Worm (Caenorhabditis elegans): ENCODE data around the gene srt-43.

The srt-43 gene

ce11 chrV:12814022-12814421 lies 45.0 kb downstream of the srt-43 start, which contains the start of gene ZC443.3:
Gene ZC443.3, minus strand, starts transcription at chrV:12814122.
- no peak for TF ChIP-seq W03F9.2 (tag; optimal IDR thresholded peaks at IDR 0.05)

ce11 chrV:12814481-12814882 lies 45.4 kb downstream of the srt-43 start:
- no peak for TF ChIP-seq dao-5 (tag; optimal IDR thresholded peaks at IDR 0.05)
- TF ChIP-seq him-1 (tag; optimal IDR thresholded peaks at IDR 0.05): peak; percentile 83
- no peak for TF ChIP-seq W03F9.2 (tag; optimal IDR thresholded peaks at IDR 0.05)

- TF ChIP-seq him-1 (tag; optimal IDR thresholded peaks at IDR 0.05) (no peak), W03F9.2 (tag; optimal IDR thresholded peaks at IDR 0.05) (no peak)
These were observed 46.3 kb downstream of the srt-43 start for ce11 chrV:12815386-12815785.

- TF ChIP-seq W03F9.2 (tag; optimal IDR thresholded peaks at IDR 0.05): no peak
- TF ChIP-seq him-1 (tag; optimal IDR thresholded peaks at IDR 0.05): no peak
- no peak for TF ChIP-seq dao-5 (tag; optimal IDR thresholded peaks at IDR 0.05)
These were observed 47.6 kb downstream of the srt-43 start for ce11 chrV:12816672-12817071.

DNA sequence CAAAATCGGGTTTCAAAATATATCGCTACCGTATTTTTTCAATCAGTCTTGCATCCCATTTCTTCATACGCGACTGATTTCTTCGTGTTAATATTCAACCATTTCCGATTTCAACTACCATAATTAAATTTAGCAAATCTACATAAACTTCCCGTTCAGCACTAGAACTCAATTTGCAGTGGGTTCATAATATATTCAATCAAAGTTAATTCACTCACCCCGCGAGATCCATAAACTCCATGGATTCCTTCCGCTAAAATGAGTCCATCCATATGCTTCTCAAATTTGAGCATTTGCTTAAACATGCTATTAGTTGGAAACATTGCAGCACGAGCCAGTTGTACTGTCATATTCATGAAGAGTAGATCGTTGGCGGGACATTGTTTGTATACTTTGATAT lies 49.4 kb downstream of the srt-43 start:
- TF ChIP-seq W03F9.2 (tag; optimal IDR thresholded peaks at IDR 0.05) (no peak), dao-5 (tag; optimal IDR thresholded peaks at IDR 0.05) (no peak), him-1 (tag; optimal IDR thresholded peaks at IDR 0.05) (no peak)

- no peak for TF ChIP-seq dao-5 (tag; optimal IDR thresholded peaks at IDR 0.05)
- peak; percentile 89 for TF ChIP-seq him-1 (tag; optimal IDR thresholded peaks at IDR 0.05)
These were observed 50.1 kb downstream of the srt-43 start for ce11 chrV:12819155-12819554.

- no peak for TF ChIP-seq W03F9.2 (tag; optimal IDR thresholded peaks at IDR 0.05)
- no peak for TF ChIP-seq him-1 (tag; optimal IDR thresholded peaks at IDR 0.05)
- no peak for TF ChIP-seq dao-5 (tag; optimal IDR thresholded peaks at IDR 0.05)
These were observed 50.9 kb downstream of the srt-43 start, which contains the start of the genes ZC443.4 and ugt-18 for ce11 chrV:12819792-12820453. Gene ZC443.4, minus strand, starts transcription at chrV:12819886. Gene ugt-18, plus strand, starts transcription at chrV:12820260.
